Fruit fly (Drosophila melanogaster): ENCODE measurements around the gene CG33310.

CG33310 gene

dm6 chr2L:15074465-15074864, 47.8 kb downstream of the CG33310 start, which contains the start of gene wwk (continued):
- TF ChIP-seq gce (GFP tag; IDR thresholded peaks at IDR 0.05), result peak; percentile 33; the same call in 1 of the 3 replicates
- no peak for TF ChIP-seq HmgZ (tag; optimal IDR thresholded peaks at IDR 0.05)
- TF ChIP-seq Myb (GFP tag; optimal IDR thresholded peaks at IDR 0.05), result no peak
- TF ChIP-seq btn (GFP tag; optimal IDR thresholded peaks at IDR 0.05), result no peak
- 0 out of 2 replicates have a peak, but pooled peaks have one; percentile 19 for TF ChIP-seq sna (GFP tag; IDR thresholded peaks at IDR 0.05; ENCODE audit: partially characterized antibody)
- TF ChIP-seq NFAT (GFP tag; IDR thresholded peaks at IDR 0.05), result no peak
- TF ChIP-seq Optix (GFP tag; IDR thresholded peaks at IDR 0.05), result no peak
- TF ChIP-seq BtbVII (GFP tag; optimal IDR thresholded peaks at IDR 0.05), result no peak
- TF ChIP-seq abd-A (tag; optimal IDR thresholded peaks at IDR 0.05), result peak; percentile 28
- peak in 1 of 2 experiments; percentile 2 for TF ChIP-seq Hr51 (GFP tag; optimal IDR thresholded peaks at IDR 0.05)
